Worm (Caenorhabditis elegans) whole organism, young adult: ENCODE measurements around the gene haao-1.

ENCODE experiments used
- ama-1 ChIP-seq, 3 experiments: fragments of 150-350 bp in 1 of 3; sonication (generic microtip) in 2 of 3; optimal IDR thresholded peaks; 2 replicates each; lab custom pipeline; 2014 to 2018; ENCODE audit warnings: missing biosample characterization in 2 of 3, missing genetic modification characterization in 2 of 3, missing genetic modification reagents in 2 of 3
- bed-1 ChIP-seq: fragments of 200-800 bp; sonication (Bioruptor generic); IDR thresholded peaks from 2 replicates; pipeline ENCODE4 v1.3.6; 2022; ENCODE audit warnings: missing genetic modification reagents, missing genetic modification characterization, missing compliant biosample characterization
- dpl-1 ChIP-seq: fragments of 150-350 bp; optimal IDR thresholded peaks from 2 replicates; lab custom pipeline; 2014; ENCODE audit warnings: missing biosample characterization, missing genetic modification reagents, missing genetic modification characterization
- lir-1 ChIP-seq: fragments of 200-800 bp; sonication (Bioruptor generic); conservative IDR thresholded peaks from 2 replicates; pipeline ENCODE4 v1.3.6; 2022; ENCODE audit warnings: missing genetic modification reagents, missing genetic modification characterization, missing compliant biosample characterization
- madf-8 ChIP-seq: fragments of 200-800 bp; sonication (Bioruptor generic); conservative IDR thresholded peaks from 2 replicates; pipeline ENCODE4 v1.3.6; 2022; ENCODE audit warnings: missing genetic modification reagents, missing genetic modification characterization, missing compliant biosample characterization
- mcd-1 ChIP-seq: fragments of 200-800 bp; sonication (Bioruptor generic); IDR thresholded peaks from 2 replicates; pipeline ENCODE4 v1.3.6; 2022; ENCODE audit warnings: missing genetic modification reagents, missing genetic modification characterization, missing compliant biosample characterization
- repo-1 ChIP-seq: sonication (generic microtip); optimal IDR thresholded peaks from 2 replicates; lab custom pipeline; 2017; ENCODE audit warnings: mild to moderate bottlenecking, missing genetic modification characterization, missing compliant biosample characterization
- unc-62 ChIP-seq: fragments of 150-350 bp; optimal IDR thresholded peaks from 2 replicates; lab custom pipeline; 2014; ENCODE audit warnings: missing biosample characterization, missing genetic modification reagents, missing genetic modification characterization
- ztf-25 ChIP-seq: fragments of 200-800 bp; sonication (Bioruptor generic); IDR thresholded peaks from 2 replicates; pipeline ENCODE4 v1.3.6; 2022; ENCODE audit warnings: missing genetic modification reagents, missing genetic modification characterization, missing compliant biosample characterization
- ztf-3 ChIP-seq: fragments of 200-800 bp; sonication (Bioruptor generic); optimal IDR thresholded peaks from 2 replicates; lab custom pipeline; 2018; ENCODE audit warnings: mild to moderate bottlenecking, missing genetic modification characterization, missing compliant biosample characterization

ce11 chrV:9516280-9516679 lies 11.6 kb downstream of the haao-1 start:
- TF ChIP-seq ztf-3 (GFP tag; lab: Kevin White, UChicago) (no peak), unc-62 (no peak), ama-1 (optimal IDR thresholded peaks at IDR 0.05; lab: Kevin White, UChicago) (no peak), ama-1 (GFP tag; optimal IDR thresholded peaks at IDR 0.05; lab: Kevin White, UChicago) (no peak), dpl-1 (GFP tag; lab: Kevin White, UChicago) (no peak), lir-1 (GFP tag; lab: Robert Waterston, UW) (no peak), mcd-1 (GFP tag; lab: Robert Waterston, UW) (no peak), madf-8 (GFP tag; lab: Robert Waterston, UW) (no peak), bed-1 (no peak), repo-1 (tag; lab: Kevin White, UChicago) (no peak), ztf-25 (GFP tag; lab: Robert Waterston, UW) (no peak)
